Worm (Caenorhabditis elegans): Measurements from ENCODE around the gene mbf-1.

DNA sequence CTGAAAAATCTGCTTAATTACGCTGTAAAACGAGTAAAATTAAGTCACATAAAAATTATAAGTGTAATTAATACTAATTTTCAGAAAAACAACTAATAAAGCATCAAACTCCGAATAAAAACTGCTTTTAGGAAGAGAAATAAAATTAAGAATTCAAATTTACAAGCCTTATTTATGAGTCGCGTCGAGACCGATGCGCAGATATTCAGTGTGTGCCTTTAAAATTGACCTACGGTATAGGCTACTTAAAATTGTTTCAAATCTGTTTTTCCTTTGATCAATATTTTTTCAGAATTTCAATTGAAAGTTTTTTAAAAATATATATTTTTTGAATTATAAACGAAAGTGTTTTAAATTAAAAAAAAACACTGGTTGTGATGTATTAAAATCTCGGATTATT is 18.0 kb upstream of the mbf-1 start, which contains the start of gene sms-1:
- TF ChIP-seq sem-2 (GFP tag; optimal IDR thresholded peaks at IDR 0.05) (no peak), ztf-11 (tag; optimal IDR thresholded peaks at IDR 0.05) (no peak), nhr-12 (tag; optimal IDR thresholded peaks at IDR 0.05) (no peak), ceh-43 (GFP tag; optimal IDR thresholded peaks at IDR 0.05) (no peak), nhr-28 (tag; optimal IDR thresholded peaks at IDR 0.05) (no peak), nhr-237 (tag; optimal IDR thresholded peaks at IDR 0.05) (no peak), ham-2 (GFP tag; optimal IDR thresholded peaks at IDR 0.05) (no peak), pha-4 (tag; optimal IDR thresholded peaks at IDR 0.05) (no peak), nhr-76 (tag; optimal IDR thresholded peaks at IDR 0.05) (no peak), elt-1 (tag; optimal IDR thresholded peaks at IDR 0.05; ENCODE audit: borderline replicate concordance, insufficient read depth) (no peak), tbx-8 (GFP tag; optimal IDR thresholded peaks at IDR 0.05) (no peak), drap-1 (GFP tag; optimal IDR thresholded peaks at IDR 0.05) (no peak), ces-1 (GFP tag; optimal IDR thresholded peaks at IDR 0.05) (no peak)
